Fruit fly (Drosophila melanogaster) whole organism, embryonic: Measurements from ENCODE around the gene Gsc.

Source experiments
- B-H2 ChIP-seq: fragments of 200-800 bp; sonication (Bioruptor generic); optimal IDR thresholded peaks from 2 replicates; lab custom pipeline; 2018; ENCODE audit warnings: missing biosample characterization, mild to moderate bottlenecking, missing genetic modification characterization
- CG10979 ChIP-seq: fragments of 200-800 bp; sonication (Bioruptor generic); optimal IDR thresholded peaks from 2 replicates; lab custom pipeline; 2018; ENCODE audit warnings: missing biosample characterization, mild to moderate bottlenecking, missing genetic modification characterization, moderate library complexity
- CG11247 ChIP-seq: fragments of 200-800 bp; sonication (Bioruptor generic); IDR thresholded peaks from 2 replicates; pipeline ENCODE4 v1.3.6; 2022; ENCODE audit warnings: missing biosample characterization, missing genetic modification characterization
- CG11696 ChIP-seq: fragments of 200-800 bp; sonication (Bioruptor generic); IDR thresholded peaks from 2 replicates; pipeline ENCODE4 v1.3.6; 2022; ENCODE audit warnings: missing biosample characterization, missing genetic modification characterization
- CG12155 ChIP-seq: fragments of 200-800 bp; sonication (Bioruptor generic); optimal IDR thresholded peaks from 3 replicates; lab custom pipeline; 2016; ENCODE audit warnings: missing biosample characterization, missing genetic modification characterization
- CG12744 ChIP-seq: fragments of 200-800 bp; sonication (Bioruptor generic); optimal IDR thresholded peaks from 2 replicates; lab custom pipeline; 2016; ENCODE audit warnings: missing biosample characterization, missing genetic modification characterization
- CG15269 ChIP-seq: fragments of 200-800 bp; sonication (Bioruptor generic); optimal IDR thresholded peaks from 2 replicates; lab custom pipeline; 2018; ENCODE audit warnings: missing biosample characterization, mild to moderate bottlenecking, missing genetic modification characterization, moderate library complexity
- CG17186 ChIP-seq: fragments of 200-800 bp; sonication (Bioruptor generic); optimal IDR thresholded peaks from 3 replicates; lab custom pipeline; 2017; ENCODE audit warnings: missing biosample characterization, missing genetic modification reagents, missing genetic modification characterization
- CG17612 ChIP-seq: fragments of 200-800 bp; sonication (Bioruptor generic); IDR thresholded peaks from 2 replicates; pipeline ENCODE4 v1.3.6; 2022; ENCODE audit warnings: missing biosample characterization, missing genetic modification characterization
- CG17829 ChIP-seq: fragments of 200-800 bp; optimal IDR thresholded peaks from 2 replicates; lab custom pipeline; 2019; ENCODE audit warnings: missing biosample characterization, mild to moderate bottlenecking, missing genetic modification characterization, moderate library complexity
- CG1832 ChIP-seq: fragments of 200-800 bp; sonication (Bioruptor generic); optimal IDR thresholded peaks from 2 replicates; lab custom pipeline; 2017; ENCODE audit warnings: missing biosample characterization, mild to moderate bottlenecking, missing genetic modification characterization, inconsistent platforms
- CG18764 ChIP-seq: fragments of 200-800 bp; sonication (Bioruptor generic); optimal IDR thresholded peaks from 3 replicates; lab custom pipeline; 2016; ENCODE audit warnings: missing biosample characterization, missing genetic modification characterization
- CG2678 ChIP-seq: fragments of 200-800 bp; sonication (Bioruptor generic); optimal IDR thresholded peaks from 3 replicates; lab custom pipeline; 2019; ENCODE audit warnings: missing biosample characterization, mild to moderate bottlenecking, missing genetic modification characterization, moderate library complexity
- CG34422 ChIP-seq: fragments of 200-800 bp; sonication (Bioruptor generic); IDR thresholded peaks from 3 replicates; pipeline ENCODE4 v1.3.6; 2022; ENCODE audit warnings: missing biosample characterization, missing genetic modification characterization
- CG4820 ChIP-seq: fragments of 200-800 bp; sonication (Bioruptor generic); optimal IDR thresholded peaks from 3 replicates; lab custom pipeline; 2016; ENCODE audit warnings: missing biosample characterization, missing genetic modification characterization
- CG8290 ChIP-seq, 3 experiments: fragments of 200-800 bp; sonication (Bioruptor generic); optimal IDR thresholded peaks; 2 replicates each; lab custom pipeline; 2016 to 2019; ENCODE audit warnings: missing biosample characterization in 3 of 3, missing genetic modification characterization in 3 of 3, mild to moderate bottlenecking in 2 of 3, moderate library complexity in 1 of 3
- CG8765 ChIP-seq: fragments of 200-800 bp; sonication (Bioruptor generic); IDR thresholded peaks from 2 replicates; pipeline ENCODE4 v1.3.6; 2022; ENCODE audit warnings: missing biosample characterization, missing genetic modification characterization
- CG8944 ChIP-seq: fragments of 200-800 bp; sonication (Bioruptor generic); optimal IDR thresholded peaks from 3 replicates; lab custom pipeline; 2016; ENCODE audit warnings: missing biosample characterization, missing genetic modification characterization
- CG9817 ChIP-seq: fragments of 200-800 bp; sonication (Bioruptor generic); optimal IDR thresholded peaks from 2 replicates; lab custom pipeline; 2018; ENCODE audit warnings: missing biosample characterization, mild to moderate bottlenecking, missing genetic modification characterization, moderate library complexity
- CG9932 ChIP-seq: fragments of 200-800 bp; sonication (Bioruptor generic); IDR thresholded peaks from 2 replicates; pipeline ENCODE4 v1.3.6; 2022; ENCODE audit warnings: missing biosample characterization, missing genetic modification characterization
- Deaf1 ChIP-seq: fragments of 200-800 bp; optimal IDR thresholded peaks from 3 replicates; lab custom pipeline; 2019; ENCODE audit warnings: missing biosample characterization, mild to moderate bottlenecking, missing genetic modification characterization, moderate library complexity
- Dref ChIP-seq: fragments of 200-800 bp; sonication (Bioruptor generic); IDR thresholded peaks from 2 replicates; pipeline ENCODE4 v1.3.6; 2022; ENCODE audit warnings: missing biosample characterization, missing genetic modification characterization
- Drgx ChIP-seq: fragments of 200-800 bp; sonication (Bioruptor generic); IDR thresholded peaks from 2 replicates; pipeline ENCODE4 v1.3.6; 2022; ENCODE audit warnings: missing biosample characterization, missing genetic modification characterization
- HmgZ ChIP-seq: fragments of 200-800 bp; sonication (Bioruptor generic); optimal IDR thresholded peaks from 2 replicates; lab custom pipeline; 2018; ENCODE audit warnings: missing biosample characterization, mild to moderate bottlenecking, missing genetic modification characterization
- Jarid2 ChIP-seq: fragments of 200-800 bp; sonication (Bioruptor generic); optimal IDR thresholded peaks from 3 replicates; lab custom pipeline; 2017; ENCODE audit warnings: mild to moderate bottlenecking, missing biosample characterization, missing genetic modification reagents, missing genetic modification characterization
- Lhr ChIP-seq: fragments of 200-800 bp; sonication (Bioruptor generic); optimal IDR thresholded peaks from 3 replicates; lab custom pipeline; 2017; ENCODE audit warnings: mild to moderate bottlenecking, missing biosample characterization, missing genetic modification reagents, missing genetic modification characterization
- NC2β ChIP-seq: fragments of 200-800 bp; sonication (Bioruptor generic); optimal IDR thresholded peaks from 2 replicates; lab custom pipeline; 2016; ENCODE audit warnings: missing biosample characterization, missing genetic modification characterization
- Rfx ChIP-seq: fragments of 200-800 bp; sonication (Bioruptor generic); IDR thresholded peaks from 2 replicates; pipeline ENCODE4 v1.3.6; 2022; ENCODE audit warnings: missing biosample characterization, missing genetic modification characterization
- ab ChIP-seq: fragments of 200-800 bp; sonication (Bioruptor generic); optimal IDR thresholded peaks from 2 replicates; lab custom pipeline; 2016; ENCODE audit warnings: missing biosample characterization, missing genetic modification characterization
- ara ChIP-seq: fragments of 200-800 bp; sonication (Bioruptor generic); IDR thresholded peaks from 2 replicates; pipeline ENCODE4 v1.3.6; 2022; ENCODE audit warnings: missing biosample characterization, missing genetic modification characterization
- ash1 ChIP-seq: fragments of 200-800 bp; sonication (Bioruptor generic); optimal IDR thresholded peaks from 2 replicates; lab custom pipeline; 2018; ENCODE audit warnings: missing biosample characterization, mild to moderate bottlenecking, missing genetic modification characterization
- bigmax ChIP-seq: fragments of 200-800 bp; sonication (Bioruptor generic); optimal IDR thresholded peaks from 2 replicates; lab custom pipeline; 2018; ENCODE audit warnings: missing biosample characterization, mild to moderate bottlenecking, missing genetic modification characterization
- esg ChIP-seq: fragments of 200-800 bp; sonication (Bioruptor generic); conservative IDR thresholded peaks from 2 replicates; pipeline ENCODE4 v1.3.6; 2022; ENCODE audit warnings: missing biosample characterization, missing genetic modification characterization
- eve ChIP-seq, 2 experiments: fragments of >200 bp; optimal IDR thresholded peaks; 2 replicates each; lab custom pipeline; 2017; ENCODE audit warnings: missing biosample characterization in 2 of 2, missing genetic modification characterization in 2 of 2
- eyg ChIP-seq: fragments of 200-800 bp; sonication (Bioruptor generic); optimal IDR thresholded peaks from 3 replicates; lab custom pipeline; 2016; ENCODE audit warnings: missing biosample characterization, missing genetic modification characterization
- fd102C ChIP-seq: fragments of 200-800 bp; sonication (Bioruptor generic); optimal IDR thresholded peaks from 2 replicates; lab custom pipeline; 2018; ENCODE audit warnings: missing biosample characterization, mild to moderate bottlenecking, missing genetic modification characterization, moderate library complexity
- hkb ChIP-seq, 2 experiments: fragments of 200-800 bp in 1 of 2; fragments of >200 bp in 1 of 2; sonication (Bioruptor generic) in 1 of 2; IDR thresholded peaks in 1 of 2; optimal IDR thresholded peaks in 1 of 2; 2 replicates each; pipeline versions ENCODE4 v1.3.6 to Lab custom; 2017 to 2022; ENCODE audit warnings: missing biosample characterization in 1 of 2, missing genetic modification characterization in 1 of 2
- mam ChIP-seq: fragments of 200-800 bp; sonication (Bioruptor generic); optimal IDR thresholded peaks from 3 replicates; lab custom pipeline; 2016; ENCODE audit warnings: missing biosample characterization, missing genetic modification characterization
- mld ChIP-seq: fragments of 200-800 bp; sonication (Bioruptor generic); IDR thresholded peaks from 3 replicates; pipeline ENCODE4 v1.3.6; 2022; ENCODE audit warnings: missing biosample characterization, missing genetic modification characterization; ENCODE audit not compliant: partially characterized antibody
- onecut ChIP-seq: fragments of 200-800 bp; sonication (Bioruptor generic); IDR thresholded peaks from 2 replicates; pipeline ENCODE4 v1.3.6; 2022; ENCODE audit warnings: missing biosample characterization, missing genetic modification characterization
- p53 ChIP-seq: fragments of 200-800 bp; sonication (Bioruptor generic); optimal IDR thresholded peaks from 2 replicates; lab custom pipeline; 2016; ENCODE audit warnings: missing biosample characterization, missing genetic modification characterization
- pan ChIP-seq, 4 experiments: fragments of >200 bp in 3 of 4; fragments of 200-800 bp in 1 of 4; sonication (Bioruptor generic) in 1 of 4; optimal IDR thresholded peaks in 3 of 4; IDR thresholded peaks in 1 of 4; 2 replicates each; pipeline versions ENCODE4 v1.3.6 to Lab custom; 2017 to 2022; ENCODE audit warnings: missing biosample characterization in 2 of 4, missing genetic modification characterization in 2 of 4, mixed read lengths in 1 of 4
- schlank ChIP-seq: fragments of 200-800 bp; sonication (Bioruptor generic); optimal IDR thresholded peaks from 2 replicates; lab custom pipeline; 2018; ENCODE audit warnings: missing biosample characterization, mild to moderate bottlenecking, missing genetic modification characterization
- sd ChIP-seq: fragments of 200-800 bp; sonication (Bioruptor generic); optimal IDR thresholded peaks from 3 replicates; lab custom pipeline; 2018; ENCODE audit warnings: missing biosample characterization, mild to moderate bottlenecking, missing genetic modification characterization, moderate library complexity
- sim ChIP-seq: fragments of 200-800 bp; sonication (Bioruptor generic); IDR thresholded peaks from 2 replicates; pipeline ENCODE4 v1.3.6; 2022; ENCODE audit warnings: missing biosample characterization, missing genetic modification characterization
- sna ChIP-seq: fragments of 200-800 bp; sonication (Bioruptor generic); IDR thresholded peaks from 2 replicates; pipeline ENCODE4 v1.3.6; 2022; ENCODE audit warnings: missing biosample characterization, missing genetic modification characterization; ENCODE audit not compliant: partially characterized antibody
- stwl ChIP-seq: fragments of 200-800 bp; sonication (Bioruptor generic); optimal IDR thresholded peaks from 3 replicates; lab custom pipeline; 2018; ENCODE audit warnings: missing biosample characterization, mild to moderate bottlenecking, missing genetic modification characterization, moderate library complexity
- tgo ChIP-seq: fragments of 200-800 bp; sonication (Bioruptor generic); IDR thresholded peaks from 3 replicates; pipeline ENCODE4 v1.3.6; 2022; ENCODE audit warnings: missing biosample characterization, missing genetic modification characterization
- wek ChIP-seq: fragments of 200-800 bp; sonication (Bioruptor generic); optimal IDR thresholded peaks from 3 replicates; lab custom pipeline; 2018; ENCODE audit warnings: missing biosample characterization, mild to moderate bottlenecking, missing genetic modification characterization, moderate library complexity
- wor ChIP-seq: fragments of 200-800 bp; sonication (Bioruptor generic); IDR thresholded peaks from 2 replicates; pipeline ENCODE4 v1.3.6; 2022; ENCODE audit warnings: missing biosample characterization, missing genetic modification characterization

The Gsc gene

dm6 chr2L:606165-606564 is 11.7 kb upstream of the Gsc start (continued):
- TF ChIP-seq mld (no peak), eve (GFP tag; optimal IDR thresholded peaks at IDR 0.05; lab: Kevin White, UChicago) (peak in 1 of 2 experiments; percentile 69), CG12744 (no peak), Rfx (no peak), CG8944 (GFP tag; lab: Kevin White, UChicago) (no peak), Lhr (no peak), schlank (tag; lab: Kevin White, UChicago) (no peak), wor (GFP tag; lab: Robert Waterston, UW) (no peak; the same call in 1 of the 2 replicates), mam (GFP tag; lab: Kevin White, UChicago) (no peak), CG10979 (tag; lab: Kevin White, UChicago) (peak; percentile 72), CG17829 (tag; lab: Kevin White, UChicago) (peak; percentile 63), CG8765 (GFP tag; lab: Robert Waterston, UW) (peak; percentile 67; the same call in 1 of the 2 replicates), pan (optimal IDR thresholded peaks at IDR 0.05; lab: Kevin White, UChicago) (no peak), pan (GFP tag; optimal IDR thresholded peaks at IDR 0.05 in 1 of 2, IDR thresholded peaks at IDR 0.05 in 1 of 2) (no peak), fd102C (GFP tag; lab: Kevin White, UChicago) (peak; percentile 22), Drgx (GFP tag; lab: Robert Waterston, UW) (peak; percentile 92), CG9817 (tag; lab: Kevin White, UChicago) (no peak), p53 (GFP tag; lab: Kevin White, UChicago) (no peak), CG18764 (peak; percentile 12), eyg (GFP tag; lab: Kevin White, UChicago) (no peak), ash1 (GFP tag; lab: Kevin White, UChicago) (no peak), esg (0 out of 2 replicates have a peak, but pooled peaks have one; percentile 13), CG34422 (0 out of 3 replicates have a peak, but pooled peaks have one; percentile 26), CG11696 (GFP tag; lab: Robert Waterston, UW) (no peak), CG1832 (no peak), CG15269 (tag; lab: Kevin White, UChicago) (no peak), sna (GFP tag; lab: Robert Waterston, UW) (no peak), hkb (optimal IDR thresholded peaks at IDR 0.05; lab: Kevin White, UChicago) (no peak), hkb (GFP tag; IDR thresholded peaks at IDR 0.05; lab: Robert Waterston, UW) (no peak; the same call in 1 of the 2 replicates), CG17186 (GFP tag; lab: Kevin White, UChicago) (no peak), HmgZ (no peak), sim (GFP tag; lab: Robert Waterston, UW) (no peak), CG8290 (GFP tag; optimal IDR thresholded peaks at IDR 0.05; lab: Kevin White, UChicago) (no peak), CG8290 (tag; optimal IDR thresholded peaks at IDR 0.05; lab: Kevin White, UChicago) (no peak), wek (GFP tag; lab: Kevin White, UChicago) (no peak), CG12155 (GFP tag; lab: Kevin White, UChicago) (no peak), bigmax (no peak), onecut (GFP tag; lab: Robert Waterston, UW) (no peak), ab (GFP tag; lab: Kevin White, UChicago) (no peak), tgo (GFP tag; lab: Robert Waterston, UW) (no peak), sd (tag; lab: Kevin White, UChicago) (no peak), B-H2 (no peak), CG4820 (GFP tag; lab: Kevin White, UChicago) (peak; percentile 5), ara (GFP tag; lab: Robert Waterston, UW) (peak; percentile 78), CG2678 (tag; lab: Kevin White, UChicago) (no peak), Deaf1 (tag; lab: Kevin White, UChicago) (no peak), stwl (tag; lab: Kevin White, UChicago) (no peak), Jarid2 (GFP tag; lab: Kevin White, UChicago) (no peak), CG17612 (GFP tag; lab: Robert Waterston, UW) (no peak), Dref (no peak), NC2β (GFP tag; lab: Kevin White, UChicago) (peak; percentile 69), CG11247 (no peak), CG9932 (no peak)
